Fruit fly (Drosophila melanogaster) whole organism, embryonic: ENCODE measurements around the gene CG4537.

ENCODE experiments used
- Atf6 ChIP-seq: fragments of 200-800 bp; sonication (Bioruptor generic); IDR thresholded peaks from 2 replicates; pipeline ENCODE4 v1.3.6; 2022; ENCODE audit warnings: missing biosample characterization, missing genetic modification characterization
- CG11398 ChIP-seq: fragments of 200-800 bp; sonication (Bioruptor generic); optimal IDR thresholded peaks from 2 replicates; lab custom pipeline; 2016; ENCODE audit warnings: missing biosample characterization, missing genetic modification characterization
- CG13296 ChIP-seq: fragments of 200-800 bp; sonication (Bioruptor generic); optimal IDR thresholded peaks from 3 replicates; lab custom pipeline; 2018; ENCODE audit warnings: missing biosample characterization, mild to moderate bottlenecking, missing genetic modification characterization
- CG17612 ChIP-seq: fragments of 200-800 bp; sonication (Bioruptor generic); IDR thresholded peaks from 2 replicates; pipeline ENCODE4 v1.3.6; 2022; ENCODE audit warnings: missing biosample characterization, missing genetic modification characterization
- CG18599 ChIP-seq: fragments of 200-800 bp; sonication (Bioruptor generic); optimal IDR thresholded peaks from 3 replicates; lab custom pipeline; 2017; ENCODE audit warnings: missing biosample characterization, missing genetic modification characterization, mild to moderate bottlenecking, moderate library complexity, missing genetic modification reagents
- CG2875 ChIP-seq: fragments of 200-800 bp; sonication (Bioruptor generic); optimal IDR thresholded peaks from 2 replicates; lab custom pipeline; 2017; ENCODE audit warnings: missing biosample characterization, mild to moderate bottlenecking, missing genetic modification characterization, missing genetic modification reagents
- CG2889 ChIP-seq: fragments of 200-800 bp; sonication (Bioruptor generic); IDR thresholded peaks from 3 replicates; pipeline ENCODE4 v1.3.6; 2022; ENCODE audit warnings: missing biosample characterization, missing genetic modification characterization
- CG31365 ChIP-seq: fragments of 200-800 bp; sonication (Bioruptor generic); optimal IDR thresholded peaks from 2 replicates; lab custom pipeline; 2018; ENCODE audit warnings: missing biosample characterization, mild to moderate bottlenecking, missing genetic modification characterization
- CG31441 ChIP-seq: fragments of 200-800 bp; sonication (Bioruptor generic); IDR thresholded peaks from 2 replicates; pipeline ENCODE4 v1.3.6; 2022; ENCODE audit warnings: missing biosample characterization, missing genetic modification characterization
- CG32532 ChIP-seq: fragments of 200-800 bp; sonication (Bioruptor generic); IDR thresholded peaks from 2 replicates; pipeline ENCODE4 v1.3.6; 2022; ENCODE audit warnings: missing biosample characterization, missing genetic modification characterization
- CG33213 ChIP-seq: fragments of 200-800 bp; sonication (Bioruptor generic); optimal IDR thresholded peaks from 3 replicates; lab custom pipeline; 2016; ENCODE audit warnings: missing biosample characterization, missing genetic modification characterization
- CG4854 ChIP-seq: fragments of 200-800 bp; sonication (Bioruptor generic); optimal IDR thresholded peaks from 2 replicates; lab custom pipeline; 2016; ENCODE audit warnings: missing biosample characterization, missing genetic modification characterization, inconsistent platforms
- CG6654 ChIP-seq: fragments of 200-800 bp; sonication (Bioruptor generic); optimal IDR thresholded peaks from 2 replicates; lab custom pipeline; 2017; ENCODE audit warnings: missing biosample characterization, mild to moderate bottlenecking, missing genetic modification characterization
- CG7839 ChIP-seq: fragments of 200-800 bp; sonication (Bioruptor generic); optimal IDR thresholded peaks from 3 replicates; lab custom pipeline; 2018; ENCODE audit warnings: missing biosample characterization, mild to moderate bottlenecking, missing genetic modification characterization, moderate library complexity
- CG8944 ChIP-seq: fragments of 200-800 bp; sonication (Bioruptor generic); optimal IDR thresholded peaks from 3 replicates; lab custom pipeline; 2016; ENCODE audit warnings: missing biosample characterization, missing genetic modification characterization
- CG9609 ChIP-seq: fragments of 200-800 bp; sonication (Bioruptor generic); optimal IDR thresholded peaks from 3 replicates; lab custom pipeline; 2016; ENCODE audit warnings: missing biosample characterization, missing genetic modification characterization
- CG9876 ChIP-seq: fragments of 200-800 bp; sonication (Bioruptor generic); optimal IDR thresholded peaks from 2 replicates; lab custom pipeline; 2016; ENCODE audit warnings: missing biosample characterization, missing genetic modification characterization
- D19B ChIP-seq: fragments of 200-800 bp; sonication (Bioruptor generic); optimal IDR thresholded peaks from 2 replicates; lab custom pipeline; 2017; ENCODE audit warnings: missing biosample characterization, mild to moderate bottlenecking, missing genetic modification characterization
- Fer2 ChIP-seq: fragments of 200-800 bp; sonication (Bioruptor generic); optimal IDR thresholded peaks from 2 replicates; lab custom pipeline; 2018; ENCODE audit warnings: missing biosample characterization, mild to moderate bottlenecking, missing genetic modification characterization, moderate library complexity
- Gug ChIP-seq: fragments of 200-800 bp; sonication (Bioruptor generic); IDR thresholded peaks from 4 replicates; pipeline ENCODE4 v1.3.6; 2022; ENCODE audit warnings: missing biosample characterization, missing genetic modification characterization
- Mad ChIP-seq: fragments of 200-800 bp; sonication (Bioruptor generic); optimal IDR thresholded peaks from 2 replicates; lab custom pipeline; 2016; ENCODE audit warnings: missing biosample characterization, missing genetic modification characterization
- Ravus ChIP-seq: fragments of 200-800 bp; sonication (Bioruptor generic); IDR thresholded peaks from 2 replicates; pipeline ENCODE4 v1.3.6; 2022; ENCODE audit warnings: missing biosample characterization, missing genetic modification characterization
- Rx ChIP-seq: fragments of 200-800 bp; sonication (Bioruptor generic); IDR thresholded peaks from 2 replicates; pipeline ENCODE4 v1.3.6; 2022; ENCODE audit warnings: missing biosample characterization, missing genetic modification characterization
- Xbp1 ChIP-seq: fragments of 200-800 bp; sonication (Bioruptor generic); optimal IDR thresholded peaks from 3 replicates; lab custom pipeline; 2016; ENCODE audit warnings: missing biosample characterization, mild to moderate bottlenecking, missing genetic modification characterization
- Xrp1 ChIP-seq: fragments of 200-800 bp; sonication (Bioruptor generic); IDR thresholded peaks from 2 replicates; pipeline ENCODE4 v1.3.6; 2022; ENCODE audit warnings: missing biosample characterization, missing genetic modification characterization
- bbx ChIP-seq: fragments of 200-800 bp; sonication (Bioruptor generic); IDR thresholded peaks from 2 replicates; pipeline ENCODE4 v1.3.6; 2022; ENCODE audit warnings: missing biosample characterization, missing genetic modification characterization; ENCODE audit not compliant: partially characterized antibody
- btn ChIP-seq: fragments of 200-800 bp; sonication (Bioruptor generic); optimal IDR thresholded peaks from 2 replicates; lab custom pipeline; 2016; ENCODE audit warnings: missing biosample characterization, missing genetic modification characterization
- crol ChIP-seq: fragments of 200-800 bp; sonication (Bioruptor generic); IDR thresholded peaks from 2 replicates; pipeline ENCODE4 v1.3.6; 2022; ENCODE audit warnings: missing biosample characterization, missing genetic modification characterization
- disco-r ChIP-seq: fragments of 200-800 bp; sonication (Bioruptor generic); optimal IDR thresholded peaks from 2 replicates; lab custom pipeline; 2016; ENCODE audit warnings: missing biosample characterization, missing genetic modification characterization
- dysf ChIP-seq: fragments of 200-800 bp; sonication (Bioruptor generic); IDR thresholded peaks from 3 replicates; pipeline ENCODE4 v1.3.6; 2022; ENCODE audit warnings: missing biosample characterization, missing genetic modification characterization
- eve ChIP-seq, 2 experiments: fragments of >200 bp; optimal IDR thresholded peaks; 2 replicates each; lab custom pipeline; 2017; ENCODE audit warnings: missing biosample characterization in 2 of 2, missing genetic modification characterization in 2 of 2
- exex ChIP-seq: fragments of 200-800 bp; sonication (Bioruptor generic); optimal IDR thresholded peaks from 4 replicates; lab custom pipeline; 2018; ENCODE audit warnings: missing biosample characterization, mild to moderate bottlenecking, missing genetic modification characterization, moderate library complexity
- fd102C ChIP-seq: fragments of 200-800 bp; sonication (Bioruptor generic); optimal IDR thresholded peaks from 2 replicates; lab custom pipeline; 2018; ENCODE audit warnings: missing biosample characterization, mild to moderate bottlenecking, missing genetic modification characterization, moderate library complexity
- gcm ChIP-seq: fragments of 200-800 bp; sonication (Bioruptor generic); optimal IDR thresholded peaks from 2 replicates; lab custom pipeline; 2019; ENCODE audit warnings: missing biosample characterization, mild to moderate bottlenecking, missing genetic modification characterization, moderate library complexity
- grau ChIP-seq: fragments of 200-800 bp; optimal IDR thresholded peaks from 3 replicates; lab custom pipeline; 2019; ENCODE audit warnings: missing biosample characterization, mild to moderate bottlenecking, missing genetic modification characterization, moderate library complexity
- gro ChIP-seq: fragments of 200-800 bp; sonication (Bioruptor generic); optimal IDR thresholded peaks from 2 replicates; lab custom pipeline; 2016; ENCODE audit warnings: missing biosample characterization, missing genetic modification characterization
- gt ChIP-seq: fragments of 200-800 bp; sonication (Bioruptor generic); IDR thresholded peaks from 2 replicates; pipeline ENCODE4 v1.3.6; 2022; ENCODE audit warnings: missing biosample characterization, missing genetic modification characterization
- hkb ChIP-seq, 2 experiments: fragments of 200-800 bp in 1 of 2; fragments of >200 bp in 1 of 2; sonication (Bioruptor generic) in 1 of 2; IDR thresholded peaks in 1 of 2; optimal IDR thresholded peaks in 1 of 2; 2 replicates each; pipeline versions ENCODE4 v1.3.6 to Lab custom; 2017 to 2022; ENCODE audit warnings: missing biosample characterization in 1 of 2, missing genetic modification characterization in 1 of 2
- ken ChIP-seq: fragments of 200-800 bp; sonication (Bioruptor generic); IDR thresholded peaks from 3 replicates; pipeline ENCODE4 v1.3.6; 2022; ENCODE audit warnings: missing biosample characterization, missing genetic modification characterization
- pita ChIP-seq: fragments of 200-800 bp; sonication (Bioruptor generic); optimal IDR thresholded peaks from 2 replicates; lab custom pipeline; 2017; ENCODE audit warnings: missing biosample characterization, mild to moderate bottlenecking, missing genetic modification characterization
- pnt ChIP-seq: fragments of 200-800 bp; sonication (Bioruptor generic); optimal IDR thresholded peaks from 3 replicates; lab custom pipeline; 2016; ENCODE audit warnings: missing biosample characterization, missing genetic modification characterization
- repo ChIP-seq: fragments of 200-800 bp; sonication (Bioruptor generic); optimal IDR thresholded peaks from 2 replicates; lab custom pipeline; 2016; ENCODE audit warnings: missing biosample characterization, missing genetic modification characterization
- rib ChIP-seq: fragments of 200-800 bp; sonication (Bioruptor generic); IDR thresholded peaks from 2 replicates; pipeline ENCODE4 v1.3.6; 2022; ENCODE audit warnings: missing biosample characterization, missing genetic modification characterization
- ro ChIP-seq: fragments of 200-800 bp; sonication (Bioruptor generic); IDR thresholded peaks from 2 replicates; pipeline ENCODE4 v1.3.6; 2022; ENCODE audit warnings: missing biosample characterization, missing genetic modification characterization
- row ChIP-seq: fragments of 200-800 bp; sonication (Bioruptor generic); IDR thresholded peaks from 3 replicates; pipeline ENCODE4 v1.3.6; 2022; ENCODE audit warnings: missing biosample characterization, missing genetic modification characterization
- scrt ChIP-seq: fragments of 200-800 bp; sonication (Bioruptor generic); optimal IDR thresholded peaks from 2 replicates; lab custom pipeline; 2018; ENCODE audit warnings: missing biosample characterization, mild to moderate bottlenecking, missing genetic modification characterization, moderate library complexity
- sisA ChIP-seq: fragments of 200-800 bp; sonication (Bioruptor generic); IDR thresholded peaks from 2 replicates; pipeline ENCODE4 v1.3.6; 2022; ENCODE audit warnings: missing biosample characterization, missing genetic modification characterization
- slou ChIP-seq: fragments of 200-800 bp; sonication (Bioruptor generic); optimal IDR thresholded peaks from 3 replicates; lab custom pipeline; 2016; ENCODE audit warnings: missing biosample characterization, missing genetic modification characterization
- sr ChIP-seq: fragments of 200-800 bp; sonication (Bioruptor generic); IDR thresholded peaks from 3 replicates; pipeline ENCODE4 v1.3.6; 2022; ENCODE audit warnings: missing biosample characterization, missing genetic modification characterization
- ttk ChIP-seq: fragments of 200-800 bp; sonication (Bioruptor generic); IDR thresholded peaks from 2 replicates; pipeline ENCODE4 v2.1.2; 2022; ENCODE audit warnings: missing biosample characterization, missing genetic modification characterization
- yki ChIP-seq: fragments of >200 bp; optimal IDR thresholded peaks from 3 replicates; lab custom pipeline; 2018
- zfh2 ChIP-seq: fragments of 200-800 bp; sonication (Bioruptor generic); optimal IDR thresholded peaks from 2 replicates; lab custom pipeline; 2016; ENCODE audit warnings: missing biosample characterization, missing genetic modification characterization

CG4537 gene

dm6 chr2L:9938631-9939256, 48.1 kb downstream of the CG4537 start, which contains the start of the genes Datp and CG4619 (continued):
- TF ChIP-seq CG33213 (GFP tag; lab: Kevin White, UChicago) (peak; percentile 64), bbx (GFP tag; lab: Robert Waterston, UW) (peak; percentile 46), zfh2 (GFP tag; lab: Kevin White, UChicago) (peak; percentile 77), Gug (no peak; the same call in 3 of the 4 replicates), Xbp1 (GFP tag; lab: Kevin White, UChicago) (peak; percentile 61), CG6654 (GFP tag; lab: Kevin White, UChicago) (no peak), CG13296 (GFP tag; lab: Kevin White, UChicago) (no peak), yki (no peak), sr (no peak), row (peak; percentile 61), slou (no peak), gcm (GFP tag; lab: Kevin White, UChicago) (no peak), Xrp1 (GFP tag; lab: Robert Waterston, UW) (peak; percentile 31; the same call in 1 of the 2 replicates), CG18599 (GFP tag; lab: Kevin White, UChicago) (peak; percentile 72), CG9609 (GFP tag; lab: Kevin White, UChicago) (peak; percentile 51), exex (peak; percentile 77), rib (GFP tag; lab: Robert Waterston, UW) (no peak), crol (no peak), ro (GFP tag; lab: Robert Waterston, UW) (no peak), ken (GFP tag; lab: Robert Waterston, UW) (peak; percentile 53; the same call in 2 of the 3 replicates), dysf (GFP tag; lab: Robert Waterston, UW) (peak; percentile 55; the same call in 2 of the 3 replicates), pnt (GFP tag; lab: Kevin White, UChicago) (no peak), CG17612 (GFP tag; lab: Robert Waterston, UW) (no peak), repo (GFP tag; lab: Kevin White, UChicago) (peak; percentile 16), disco-r (GFP tag; lab: Kevin White, UChicago) (peak; percentile 20), CG7839 (tag; lab: Kevin White, UChicago) (no peak), CG9876 (peak; percentile 48), scrt (GFP tag; lab: Kevin White, UChicago) (peak; percentile 49), CG2875 (no peak), Ravus (no peak), CG4854 (GFP tag; lab: Kevin White, UChicago) (peak; percentile 16), fd102C (GFP tag; lab: Kevin White, UChicago) (no peak), gro (GFP tag; lab: Kevin White, UChicago) (peak; percentile 24), Mad (GFP tag; lab: Kevin White, UChicago) (peak; percentile 14), CG31365 (tag; lab: Kevin White, UChicago) (no peak), gt (no peak), CG11398 (GFP tag; lab: Kevin White, UChicago) (no peak), Atf6 (GFP tag; lab: Robert Waterston, UW) (no peak), grau (tag; lab: Kevin White, UChicago) (no peak), CG32532 (GFP tag; lab: Robert Waterston, UW) (no peak), hkb (optimal IDR thresholded peaks at IDR 0.05; lab: Kevin White, UChicago) (no peak), hkb (GFP tag; IDR thresholded peaks at IDR 0.05; lab: Robert Waterston, UW) (no peak), pita (GFP tag; lab: Kevin White, UChicago) (no peak), eve (GFP tag; optimal IDR thresholded peaks at IDR 0.05; lab: Kevin White, UChicago) (no peak), sisA (GFP tag; lab: Robert Waterston, UW) (no peak), CG8944 (GFP tag; lab: Kevin White, UChicago) (peak; percentile 58), CG31441 (GFP tag; lab: Robert Waterston, UW) (no peak), CG2889 (GFP tag; lab: Robert Waterston, UW) (0 out of 3 replicates have a peak, but pooled peaks have one; percentile 6), Rx (no peak), btn (GFP tag; lab: Kevin White, UChicago) (no peak), ttk (GFP tag; lab: Robert Waterston, UW) (no peak), Fer2 (tag; lab: Kevin White, UChicago) (no peak), D19B (no peak)
